Fruit fly (Drosophila melanogaster) whole organism, embryonic: ENCODE results near the gene CG2747.

Source experiments
- Atf3 ChIP-seq: fragments of 200-800 bp; sonication (Bioruptor generic); optimal IDR thresholded peaks from 3 replicates; lab custom pipeline; 2016; ENCODE audit warnings: missing biosample characterization, missing genetic modification characterization
- B-H2 ChIP-seq: fragments of 200-800 bp; sonication (Bioruptor generic); optimal IDR thresholded peaks from 2 replicates; lab custom pipeline; 2018; ENCODE audit warnings: missing biosample characterization, mild to moderate bottlenecking, missing genetic modification characterization
- Bteb2 ChIP-seq: fragments of 200-800 bp; sonication (Bioruptor generic); optimal IDR thresholded peaks from 2 replicates; lab custom pipeline; 2016; ENCODE audit warnings: missing biosample characterization, missing genetic modification characterization
- CG1024 ChIP-seq: fragments of 200-800 bp; sonication (Bioruptor generic); IDR thresholded peaks from 2 replicates; pipeline ENCODE4 v1.3.6; 2022; ENCODE audit warnings: missing biosample characterization, missing genetic modification characterization
- CG10366 ChIP-seq: fragments of 200-800 bp; sonication (Bioruptor generic); IDR thresholded peaks from 2 replicates; pipeline ENCODE4 v1.3.6; 2022; ENCODE audit warnings: missing biosample characterization, missing genetic modification characterization
- CG10959 ChIP-seq: fragments of 200-800 bp; sonication (Bioruptor generic); IDR thresholded peaks from 2 replicates; pipeline ENCODE4 v1.3.6; 2022; ENCODE audit warnings: missing biosample characterization, missing genetic modification characterization
- CG11696 ChIP-seq: fragments of 200-800 bp; sonication (Bioruptor generic); IDR thresholded peaks from 2 replicates; pipeline ENCODE4 v1.3.6; 2022; ENCODE audit warnings: missing biosample characterization, missing genetic modification characterization
- CG12391 ChIP-seq: fragments of 200-800 bp; sonication (Bioruptor generic); optimal IDR thresholded peaks from 3 replicates; lab custom pipeline; 2018; ENCODE audit warnings: missing biosample characterization, mild to moderate bottlenecking, missing genetic modification characterization, moderate library complexity
- CG12942 ChIP-seq: fragments of 200-800 bp; sonication (Bioruptor generic); optimal IDR thresholded peaks from 3 replicates; lab custom pipeline; 2016; ENCODE audit warnings: missing biosample characterization, missing genetic modification characterization
- CG13287 ChIP-seq: fragments of 200-800 bp; sonication (Bioruptor generic); IDR thresholded peaks from 2 replicates; pipeline ENCODE4 v1.3.6; 2022; ENCODE audit warnings: missing biosample characterization, missing genetic modification characterization; ENCODE audit not compliant: partially characterized antibody
- CG15514 ChIP-seq: fragments of 200-800 bp; sonication (Bioruptor generic); optimal IDR thresholded peaks from 3 replicates; lab custom pipeline; 2017; ENCODE audit warnings: missing biosample characterization, missing genetic modification characterization, mild to moderate bottlenecking, moderate library complexity, missing genetic modification reagents
- CG17385 ChIP-seq: fragments of 200-800 bp; sonication (Bioruptor generic); optimal IDR thresholded peaks from 3 replicates; lab custom pipeline; 2018; ENCODE audit warnings: missing biosample characterization, mild to moderate bottlenecking, missing genetic modification characterization
- CG17912 ChIP-seq: fragments of 200-800 bp; sonication (Bioruptor generic); optimal IDR thresholded peaks from 2 replicates; lab custom pipeline; 2018; ENCODE audit warnings: missing biosample characterization, mild to moderate bottlenecking, missing genetic modification characterization
- CG18619 ChIP-seq: fragments of 200-800 bp; sonication (Bioruptor generic); optimal IDR thresholded peaks from 3 replicates; lab custom pipeline; 2017; ENCODE audit warnings: missing biosample characterization, mild to moderate bottlenecking, missing genetic modification characterization
- CG3838 ChIP-seq: fragments of 200-800 bp; sonication (Bioruptor generic); optimal IDR thresholded peaks from 3 replicates; lab custom pipeline; 2016; ENCODE audit warnings: missing biosample characterization, missing genetic modification characterization
- CG4617 ChIP-seq: fragments of 200-800 bp; sonication (Bioruptor generic); optimal IDR thresholded peaks from 3 replicates; lab custom pipeline; 2016; ENCODE audit warnings: missing biosample characterization, missing genetic modification characterization, borderline replicate concordance
- CG5245 ChIP-seq: fragments of 200-800 bp; sonication (Bioruptor generic); optimal IDR thresholded peaks from 3 replicates; lab custom pipeline; 2016; ENCODE audit warnings: missing biosample characterization, missing genetic modification characterization
- CG6791 ChIP-seq: fragments of 200-800 bp; sonication (Bioruptor generic); IDR thresholded peaks from 3 replicates; pipeline ENCODE4 v1.3.6; 2022; ENCODE audit warnings: missing biosample characterization, missing genetic modification characterization; ENCODE audit not compliant: partially characterized antibody
- CG7963 ChIP-seq: fragments of 200-800 bp; sonication (Bioruptor generic); IDR thresholded peaks from 3 replicates; pipeline ENCODE4 v1.3.6; 2022; ENCODE audit warnings: missing biosample characterization, missing genetic modification characterization; ENCODE audit not compliant: partially characterized antibody
- CG9727 ChIP-seq: fragments of 200-800 bp; sonication (Bioruptor generic); optimal IDR thresholded peaks from 3 replicates; lab custom pipeline; 2017; ENCODE audit warnings: missing biosample characterization, mild to moderate bottlenecking, missing genetic modification characterization
- CkIIα-i1 ChIP-seq: fragments of 200-800 bp; sonication (Bioruptor generic); IDR thresholded peaks from 2 replicates; pipeline ENCODE4 v1.3.6; 2022; ENCODE audit warnings: missing biosample characterization, missing genetic modification characterization
- D ChIP-seq, 2 experiments: fragments of 200-800 bp in 1 of 2; fragments of >200 bp in 1 of 2; sonication (Bioruptor generic) in 1 of 2; optimal IDR thresholded peaks; 2 replicates in 1 of 2; 3 replicates in 1 of 2; lab custom pipeline; 2017; ENCODE audit warnings: mild to moderate bottlenecking in 1 of 2, missing biosample characterization in 1 of 2, missing genetic modification characterization in 1 of 2, missing genetic modification reagents in 1 of 2
- Deaf1 ChIP-seq: fragments of 200-800 bp; optimal IDR thresholded peaks from 3 replicates; lab custom pipeline; 2019; ENCODE audit warnings: missing biosample characterization, mild to moderate bottlenecking, missing genetic modification characterization, moderate library complexity
- E2f1 ChIP-seq: fragments of 200-800 bp; sonication (Bioruptor generic); IDR thresholded peaks from 2 replicates; pipeline ENCODE4 v1.3.6; 2022; ENCODE audit warnings: missing biosample characterization, missing genetic modification characterization
- HHEX ChIP-seq: fragments of 200-800 bp; sonication (Bioruptor generic); optimal IDR thresholded peaks from 3 replicates; lab custom pipeline; 2017; ENCODE audit warnings: missing biosample characterization, mild to moderate bottlenecking, missing genetic modification characterization, missing genetic modification reagents
- Hey ChIP-seq: fragments of 200-800 bp; sonication (Bioruptor generic); optimal IDR thresholded peaks from 3 replicates; lab custom pipeline; 2018; ENCODE audit warnings: missing biosample characterization, mild to moderate bottlenecking, missing genetic modification characterization
- HmgZ ChIP-seq: fragments of 200-800 bp; sonication (Bioruptor generic); optimal IDR thresholded peaks from 2 replicates; lab custom pipeline; 2018; ENCODE audit warnings: missing biosample characterization, mild to moderate bottlenecking, missing genetic modification characterization
- Hmx ChIP-seq: fragments of 200-800 bp; sonication (Bioruptor generic); optimal IDR thresholded peaks from 2 replicates; lab custom pipeline; 2016; ENCODE audit warnings: missing biosample characterization, missing genetic modification characterization
- MBD-R2 ChIP-seq: fragments of 200-800 bp; sonication (Bioruptor generic); IDR thresholded peaks from 2 replicates; pipeline ENCODE4 v1.3.6; 2022; ENCODE audit warnings: missing biosample characterization, missing genetic modification characterization
- MESR4 ChIP-seq: fragments of 200-800 bp; sonication (Bioruptor generic); optimal IDR thresholded peaks from 2 replicates; lab custom pipeline; 2018; ENCODE audit warnings: missing biosample characterization, mild to moderate bottlenecking, missing genetic modification characterization, moderate library complexity
- Nf-YA ChIP-seq: fragments of 200-800 bp; sonication (Bioruptor generic); IDR thresholded peaks from 2 replicates; pipeline ENCODE4 v1.3.6; 2022; ENCODE audit warnings: missing biosample characterization, missing genetic modification characterization
- Side ChIP-seq: fragments of 200-800 bp; sonication (Bioruptor generic); optimal IDR thresholded peaks from 2 replicates; lab custom pipeline; 2016; ENCODE audit warnings: missing biosample characterization, missing genetic modification characterization
- Sin3A ChIP-seq: fragments of >200 bp; optimal IDR thresholded peaks from 2 replicates; lab custom pipeline; 2018
- Sox102F ChIP-seq: fragments of 200-800 bp; sonication (Bioruptor generic); optimal IDR thresholded peaks from 2 replicates; lab custom pipeline; 2018; ENCODE audit warnings: missing biosample characterization, mild to moderate bottlenecking, missing genetic modification characterization, moderate library complexity
- Sry-β ChIP-seq: fragments of 200-800 bp; sonication (Bioruptor generic); optimal IDR thresholded peaks from 2 replicates; lab custom pipeline; 2018; ENCODE audit warnings: missing biosample characterization, mild to moderate bottlenecking, missing genetic modification characterization, moderate library complexity
- Xrp1 ChIP-seq: fragments of 200-800 bp; sonication (Bioruptor generic); IDR thresholded peaks from 2 replicates; pipeline ENCODE4 v1.3.6; 2022; ENCODE audit warnings: missing biosample characterization, missing genetic modification characterization
- bab2 ChIP-seq: fragments of 200-800 bp; sonication (Bioruptor generic); optimal IDR thresholded peaks from 2 replicates; lab custom pipeline; 2016; ENCODE audit warnings: missing biosample characterization, missing genetic modification characterization
- bcd ChIP-seq: fragments of 200-800 bp; sonication (Bioruptor generic); optimal IDR thresholded peaks from 2 replicates; lab custom pipeline; 2017; ENCODE audit warnings: missing biosample characterization, mild to moderate bottlenecking, missing genetic modification characterization
- exex ChIP-seq: fragments of 200-800 bp; sonication (Bioruptor generic); optimal IDR thresholded peaks from 4 replicates; lab custom pipeline; 2018; ENCODE audit warnings: missing biosample characterization, mild to moderate bottlenecking, missing genetic modification characterization, moderate library complexity
- fd3F ChIP-seq: fragments of 200-800 bp; sonication (Bioruptor generic); optimal IDR thresholded peaks from 2 replicates; lab custom pipeline; 2018; ENCODE audit warnings: missing biosample characterization, mild to moderate bottlenecking, missing genetic modification characterization, moderate library complexity
- gcm ChIP-seq: fragments of 200-800 bp; sonication (Bioruptor generic); optimal IDR thresholded peaks from 2 replicates; lab custom pipeline; 2019; ENCODE audit warnings: missing biosample characterization, mild to moderate bottlenecking, missing genetic modification characterization, moderate library complexity
- gfzf ChIP-seq: fragments of 200-800 bp; sonication (Bioruptor generic); optimal IDR thresholded peaks from 2 replicates; lab custom pipeline; 2016; ENCODE audit warnings: missing biosample characterization, mild to moderate bottlenecking, missing genetic modification characterization, moderate library complexity
- gsb ChIP-seq: fragments of 200-800 bp; sonication (Bioruptor generic); IDR thresholded peaks from 2 replicates; pipeline ENCODE4 v1.3.6; 2022; ENCODE audit warnings: missing biosample characterization, missing genetic modification characterization
- ind ChIP-seq: fragments of 200-800 bp; sonication (Bioruptor generic); optimal IDR thresholded peaks from 3 replicates; lab custom pipeline; 2016; ENCODE audit warnings: missing biosample characterization, missing genetic modification characterization
- lab ChIP-seq: fragments of 200-800 bp; sonication (Bioruptor generic); optimal IDR thresholded peaks from 3 replicates; lab custom pipeline; 2017; ENCODE audit warnings: missing biosample characterization, missing genetic modification characterization, mild to moderate bottlenecking, moderate library complexity, missing genetic modification reagents
- pita ChIP-seq: fragments of 200-800 bp; sonication (Bioruptor generic); optimal IDR thresholded peaks from 2 replicates; lab custom pipeline; 2017; ENCODE audit warnings: missing biosample characterization, mild to moderate bottlenecking, missing genetic modification characterization
- pum ChIP-seq: fragments of 200-800 bp; sonication (Bioruptor generic); optimal IDR thresholded peaks from 2 replicates; lab custom pipeline; 2016; ENCODE audit warnings: missing biosample characterization, missing genetic modification characterization
- stwl ChIP-seq: fragments of 200-800 bp; sonication (Bioruptor generic); optimal IDR thresholded peaks from 3 replicates; lab custom pipeline; 2018; ENCODE audit warnings: missing biosample characterization, mild to moderate bottlenecking, missing genetic modification characterization, moderate library complexity
- zf30C ChIP-seq: fragments of 200-800 bp; sonication (Bioruptor generic); optimal IDR thresholded peaks from 3 replicates; lab custom pipeline; 2018; ENCODE audit warnings: missing biosample characterization, mild to moderate bottlenecking, missing genetic modification characterization

Gene CG2747

dm6 chr3R:8030151-8030899, at the start of gene CG2747, which contains the start of gene CG10903 (continued):
- TF ChIP-seq CG7963 (no peak), bab2 (no peak), zf30C (GFP tag; lab: Kevin White, UChicago) (no peak), CG10366 (no peak), ind (GFP tag; lab: Kevin White, UChicago) (no peak), CkIIα-i1 (GFP tag; lab: Robert Waterston, UW) (no peak), CG5245 (no peak), pum (no peak), MBD-R2 (GFP tag; lab: Robert Waterston, UW) (peak; percentile 70), Nf-YA (GFP tag; lab: Robert Waterston, UW) (no peak), CG11696 (GFP tag; lab: Robert Waterston, UW) (no peak), gsb (GFP tag; lab: Robert Waterston, UW) (no peak), CG12942 (GFP tag; lab: Kevin White, UChicago) (no peak), Sox102F (GFP tag; lab: Kevin White, UChicago) (no peak), CG18619 (no peak), CG1024 (GFP tag; lab: Robert Waterston, UW) (no peak), bcd (GFP tag; lab: Kevin White, UChicago) (no peak), MESR4 (GFP tag; lab: Kevin White, UChicago) (peak; percentile 82), CG6791 (peak; percentile 68; the same call in 2 of the 3 replicates), stwl (peak; percentile 22), gcm (no peak), Xrp1 (GFP tag; lab: Robert Waterston, UW) (no peak), lab (GFP tag; lab: Kevin White, UChicago) (no peak), Atf3 (GFP tag; lab: Kevin White, UChicago) (no peak), HHEX (GFP tag; lab: Kevin White, UChicago) (no peak), CG13287 (GFP tag; lab: Robert Waterston, UW) (peak; percentile 78), CG17385 (GFP tag; lab: Kevin White, UChicago) (no peak), CG3838 (no peak), Bteb2 (GFP tag; lab: Kevin White, UChicago) (no peak), Sry-β (GFP tag; lab: Kevin White, UChicago) (peak; percentile 8), gfzf (GFP tag; lab: Kevin White, UChicago) (no peak), CG4617 (GFP tag; lab: Kevin White, UChicago) (peak; percentile 76), CG10959 (no peak), fd3F (GFP tag; lab: Kevin White, UChicago) (no peak), B-H2 (GFP tag; lab: Kevin White, UChicago) (peak; percentile 5), D (optimal IDR thresholded peaks at IDR 0.05; lab: Kevin White, UChicago) (peak; percentile 29), D (GFP tag; optimal IDR thresholded peaks at IDR 0.05; lab: Kevin White, UChicago) (no peak), exex (tag; lab: Kevin White, UChicago) (peak; percentile 39), Deaf1 (no peak), CG12391 (no peak), Hmx (GFP tag; lab: Kevin White, UChicago) (no peak), HmgZ (tag; lab: Kevin White, UChicago) (peak; percentile 39), Side (GFP tag; lab: Kevin White, UChicago) (no peak), Sin3A (peak; percentile 60), CG17912 (GFP tag; lab: Kevin White, UChicago) (no peak), pita (GFP tag; lab: Kevin White, UChicago) (no peak), CG15514 (GFP tag; lab: Kevin White, UChicago) (peak; percentile 94), Hey (no peak), CG9727 (no peak), E2f1 (GFP tag; lab: Robert Waterston, UW) (no peak)
